Worm (Caenorhabditis elegans) whole organism, mixed stage, embryonic: Measurements from ENCODE around the gene srd-32.

ENCODE experiments used
- blmp-1 ChIP-seq: fragments of 150-350 bp; optimal IDR thresholded peaks from 2 replicates; lab custom pipeline; 2014; ENCODE audit warnings: missing biosample characterization, missing genetic modification characterization
- ces-1 ChIP-seq: fragments of 150-350 bp; optimal IDR thresholded peaks from 2 replicates; lab custom pipeline; 2014; ENCODE audit warnings: missing biosample characterization, missing genetic modification reagents, missing genetic modification characterization
- mep-1 ChIP-seq: fragments of 150-350 bp; optimal IDR thresholded peaks from 2 replicates; lab custom pipeline; 2017; ENCODE audit warnings: missing biosample characterization, missing genetic modification reagents, missing genetic modification characterization, inconsistent platforms
- pha-4 ChIP-seq: fragments of 150-350 bp; optimal IDR thresholded peaks from 2 replicates; lab custom pipeline; 2018; ENCODE audit warnings: missing biosample characterization, missing genetic modification reagents, missing genetic modification characterization

ce11 chrV:4862737-4863136, 2.7 kb upstream of the srd-32 start, which contains the start of gene C37H5.13:
- TF ChIP-seq mep-1 (tag; lab: Kevin White, UChicago) (no peak), pha-4 (no peak), ces-1 (GFP tag; lab: Kevin White, UChicago) (no peak), blmp-1 (tag; lab: Kevin White, UChicago) (no peak)
